Worm (Caenorhabditis elegans): ENCODE results near the gene T03G6.7.

The T03G6.7 gene

DNA sequence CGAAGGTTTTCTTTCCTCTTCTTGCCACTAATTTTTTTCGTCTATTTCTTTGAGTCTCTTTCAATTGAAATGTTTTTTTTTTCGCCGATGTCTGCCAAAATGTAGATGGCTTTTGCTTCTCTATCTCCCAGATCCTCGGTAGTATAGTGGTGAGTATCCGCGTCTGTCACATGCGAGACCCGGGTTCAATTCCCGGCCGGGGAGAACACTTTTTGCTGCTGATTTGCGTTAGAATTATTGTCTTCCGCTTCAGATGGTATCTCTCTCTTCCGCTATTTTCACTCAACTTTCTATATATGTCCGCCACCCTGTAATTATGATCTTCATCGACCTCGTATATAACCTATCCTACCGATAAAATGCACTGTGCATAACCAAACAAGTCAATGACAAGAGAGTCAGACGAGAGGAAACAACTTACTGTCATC lies 40.4 kb upstream of the T03G6.7 start (continued):
- TF ChIP-seq ztf-6 (GFP tag; IDR thresholded peaks at IDR 0.05) (no peak), repo-1 (tag; optimal IDR thresholded peaks at IDR 0.05) (peak; percentile 43), B0019.2 (GFP tag; conservative IDR thresholded peaks at IDR 0.05) (no peak), atf-7 (tag; optimal IDR thresholded peaks at IDR 0.05) (peak; percentile 70), attf-6 (GFP tag; IDR thresholded peaks at IDR 0.05) (no peak), madf-10 (tag; optimal IDR thresholded peaks at IDR 0.05) (peak; percentile 68), B0336.3 (GFP tag; IDR thresholded peaks at IDR 0.05) (peak; percentile 49; the same call in 1 of the 2 replicates), mcd-1 (GFP tag; IDR thresholded peaks at IDR 0.05) (0 out of 2 replicates have a peak, but pooled peaks have one; percentile 46), efl-1 (GFP tag; optimal IDR thresholded peaks at IDR 0.05) (no peak), nfya-2 (GFP tag; IDR thresholded peaks at IDR 0.05) (no peak), nhr-80 (tag; optimal IDR thresholded peaks at IDR 0.05) (peak; percentile 45), madf-3 (GFP tag; IDR thresholded peaks at IDR 0.05) (peak; percentile 85), nhr-27 (tag; optimal IDR thresholded peaks at IDR 0.05) (no peak), unc-62 (GFP tag; optimal IDR thresholded peaks at IDR 0.05) (peak; percentile 13), F23B12.7 (tag; optimal IDR thresholded peaks at IDR 0.05; ENCODE audit: insufficient read depth) (peak; percentile 8), hlh-12 (tag; optimal IDR thresholded peaks at IDR 0.05) (peak; percentile 70), zim-3 (tag; optimal IDR thresholded peaks at IDR 0.05) (no peak), dpl-1 (GFP tag; optimal IDR thresholded peaks at IDR 0.05) (no peak), chd-7 (tag; optimal IDR thresholded peaks at IDR 0.05) (peak; percentile 85), tbx-9 (tag; optimal IDR thresholded peaks at IDR 0.05; ENCODE audit: borderline replicate concordance) (no peak), him-1 (tag; optimal IDR thresholded peaks at IDR 0.05) (peak; percentile 77), D2030.7 (GFP tag; IDR thresholded peaks at IDR 0.05) (peak; percentile 58; the same call in 1 of the 2 replicates), C06A6.2 (GFP tag; conservative IDR thresholded peaks at IDR 0.05) (no peak; the same call in 1 of the 2 replicates), snpc-3.4 (tag; optimal IDR thresholded peaks at IDR 0.05) (peak; percentile 65), Y56A3A.18 (GFP tag; IDR thresholded peaks at IDR 0.05) (0 out of 2 replicates have a peak, but pooled peaks have one; percentile 50), Y95B8A.8 (GFP tag; IDR thresholded peaks at IDR 0.05) (no peak), ztf-26 (tag; optimal IDR thresholded peaks at IDR 0.05) (peak; percentile 34), fkh-3 (tag; optimal IDR thresholded peaks at IDR 0.05) (peak; percentile 25), aptf-3 (GFP tag; IDR thresholded peaks at IDR 0.05) (peak; percentile 74; the same call in 1 of the 2 replicates), lir-1 (GFP tag; conservative IDR thresholded peaks at IDR 0.05) (peak; percentile 54; the same call in 1 of the 2 replicates), aptf-2 (GFP tag; conservative IDR thresholded peaks at IDR 0.05) (no peak), somi-1 (GFP tag; optimal IDR thresholded peaks at IDR 0.05) (peak; percentile 6), rpc-1 (optimal IDR thresholded peaks at IDR 0.05) (peak; percentile 93), rpc-1 (tag; optimal IDR thresholded peaks at IDR 0.05) (peak; percentile 93), madf-6 (GFP tag; IDR thresholded peaks at IDR 0.05) (peak; percentile 46), ZK185.1 (tag; optimal IDR thresholded peaks at IDR 0.05; ENCODE audit: poor library complexity, severe bottlenecking) (peak; percentile 92), ceh-91 (GFP tag; IDR thresholded peaks at IDR 0.05) (no peak), sdz-38 (tag; optimal IDR thresholded peaks at IDR 0.05) (peak; percentile 42), lsl-1 (GFP tag; optimal IDR thresholded peaks at IDR 0.05) (no peak), hsf-1 (GFP tag; IDR thresholded peaks at IDR 0.05) (no peak), ztf-28 (GFP tag; IDR thresholded peaks at IDR 0.05) (no peak), B0035.1 (tag; optimal IDR thresholded peaks at IDR 0.05) (peak; percentile 76), snpc-1.1 (tag; optimal IDR thresholded peaks at IDR 0.05; ENCODE audit: insufficient read depth) (peak; percentile 72), bed-2 (GFP tag; IDR thresholded peaks at IDR 0.05) (0 out of 2 replicates have a peak, but pooled peaks have one; percentile 44), T07F8.4 (tag; optimal IDR thresholded peaks at IDR 0.05) (peak; percentile 73), F49E8.2 (tag; optimal IDR thresholded peaks at IDR 0.05; ENCODE audit: insufficient read depth) (peak; percentile 1), ceh-58 (GFP tag; IDR thresholded peaks at IDR 0.05) (no peak), hmg-20 (GFP tag; IDR thresholded peaks at IDR 0.05) (0 out of 2 replicates have a peak, but pooled peaks have one; percentile 26)

Measured in whole organism, young adult.